Fruit fly (Drosophila melanogaster) whole organism, prepupa: Measurements from ENCODE around the gene Obp99b.

Experiments used
- Blimp-1 ChIP-seq: fragments of 200-800 bp; sonication (Bioruptor generic); optimal IDR thresholded peaks from 3 replicates; lab custom pipeline; 2017; ENCODE audit warnings: missing biosample characterization, missing genetic modification characterization, mild to moderate bottlenecking, moderate library complexity, missing genetic modification reagents
- CG10631 ChIP-seq: fragments of 200-800 bp; sonication (Bioruptor generic); optimal IDR thresholded peaks from 2 replicates; lab custom pipeline; 2016; ENCODE audit warnings: missing biosample characterization, missing genetic modification characterization
- CG10669 ChIP-seq: fragments of 200-800 bp; sonication (Bioruptor generic); optimal IDR thresholded peaks from 3 replicates; lab custom pipeline; 2018; ENCODE audit warnings: missing biosample characterization, mild to moderate bottlenecking, missing genetic modification characterization, moderate library complexity
- CG11294 ChIP-seq: fragments of 200-800 bp; sonication (Bioruptor generic); IDR thresholded peaks from 2 replicates; pipeline ENCODE4 v1.3.6; 2022; ENCODE audit warnings: missing biosample characterization, missing genetic modification characterization
- CG11762 ChIP-seq: fragments of 200-800 bp; sonication (Bioruptor generic); optimal IDR thresholded peaks from 3 replicates; lab custom pipeline; 2016; ENCODE audit warnings: missing biosample characterization, missing genetic modification characterization; ENCODE audit not compliant: insufficient read depth
- CG15336 ChIP-seq: fragments of 200-800 bp; sonication (Bioruptor generic); IDR thresholded peaks from 2 replicates; pipeline ENCODE4 v1.3.6; 2022; ENCODE audit warnings: missing biosample characterization, missing genetic modification characterization
- CG1621 ChIP-seq: fragments of 200-800 bp; sonication (Bioruptor generic); optimal IDR thresholded peaks from 3 replicates; lab custom pipeline; 2018; ENCODE audit warnings: missing biosample characterization, mild to moderate bottlenecking, missing genetic modification characterization
- CG16779 ChIP-seq: fragments of 200-800 bp; sonication (Bioruptor generic); optimal IDR thresholded peaks from 3 replicates; lab custom pipeline; 2017; ENCODE audit warnings: missing biosample characterization, mild to moderate bottlenecking, missing genetic modification characterization
- CG3032 ChIP-seq: fragments of 200-800 bp; optimal IDR thresholded peaks from 2 replicates; lab custom pipeline; 2019; ENCODE audit warnings: missing biosample characterization, mild to moderate bottlenecking, missing genetic modification characterization, moderate library complexity
- CG34406 ChIP-seq: fragments of 200-800 bp; sonication (Bioruptor generic); optimal IDR thresholded peaks from 3 replicates; lab custom pipeline; 2016; ENCODE audit warnings: missing biosample characterization, missing genetic modification characterization
- CG3919 ChIP-seq: fragments of 200-800 bp; sonication (Bioruptor generic); optimal IDR thresholded peaks from 3 replicates; lab custom pipeline; 2016; ENCODE audit warnings: missing biosample characterization, missing genetic modification characterization
- CG4318 ChIP-seq: fragments of 200-800 bp; sonication (Bioruptor generic); optimal IDR thresholded peaks from 3 replicates; lab custom pipeline; 2017; ENCODE audit warnings: missing biosample characterization, mild to moderate bottlenecking, missing genetic modification characterization
- CG6276 ChIP-seq: fragments of 200-800 bp; sonication (Bioruptor generic); optimal IDR thresholded peaks from 2 replicates; lab custom pipeline; 2017; ENCODE audit warnings: missing biosample characterization, mild to moderate bottlenecking, missing genetic modification characterization
- CG7368 ChIP-seq: fragments of 200-800 bp; sonication (Bioruptor generic); optimal IDR thresholded peaks from 3 replicates; lab custom pipeline; 2016; ENCODE audit warnings: missing biosample characterization, missing genetic modification characterization
- CG8119 ChIP-seq: fragments of 200-800 bp; sonication (Bioruptor generic); IDR thresholded peaks from 3 replicates; pipeline ENCODE4 v1.3.6; 2022; ENCODE audit warnings: missing biosample characterization, missing genetic modification characterization
- CG8319 ChIP-seq: fragments of 200-800 bp; sonication (Bioruptor generic); optimal IDR thresholded peaks from 3 replicates; lab custom pipeline; 2016; ENCODE audit warnings: missing biosample characterization, missing genetic modification characterization
- CG8632 ChIP-seq: fragments of 200-800 bp; sonication (Bioruptor generic); optimal IDR thresholded peaks from 3 replicates; lab custom pipeline; 2016; ENCODE audit warnings: missing biosample characterization, missing genetic modification characterization
- Eip78C ChIP-seq: fragments of 200-800 bp; sonication (Bioruptor generic); peaks from one replicate; lab custom pipeline; 2016; ENCODE audit warnings: missing biosample characterization, missing genetic modification characterization
- Ets21C ChIP-seq: fragments of 200-800 bp; sonication (Bioruptor generic); optimal IDR thresholded peaks from 3 replicates; lab custom pipeline; 2016; ENCODE audit warnings: missing biosample characterization, missing genetic modification characterization
- Ets96B ChIP-seq: fragments of 200-800 bp; optimal IDR thresholded peaks from 2 replicates; lab custom pipeline; 2019; ENCODE audit warnings: missing biosample characterization, mild to moderate bottlenecking, missing genetic modification characterization, moderate library complexity
- Gug ChIP-seq: fragments of 200-800 bp; sonication (Bioruptor generic); IDR thresholded peaks from 2 replicates; pipeline ENCODE4 v1.3.6; 2022; ENCODE audit warnings: missing biosample characterization, missing genetic modification characterization
- Hr38 ChIP-seq: sonication (Bioruptor generic); optimal IDR thresholded peaks from 2 replicates; lab custom pipeline; 2016; ENCODE audit warnings: missing biosample characterization, missing genetic modification characterization
- Hr39 ChIP-seq: fragments of 200-800 bp; sonication (Bioruptor generic); optimal IDR thresholded peaks from 2 replicates; lab custom pipeline; 2016; ENCODE audit warnings: missing biosample characterization, missing genetic modification characterization
- Lpt ChIP-seq: fragments of 200-800 bp; sonication (Bioruptor generic); optimal IDR thresholded peaks from 3 replicates; lab custom pipeline; 2016; ENCODE audit warnings: missing biosample characterization, missing genetic modification characterization
- OdsH ChIP-seq: fragments of 200-800 bp; sonication (Bioruptor generic); optimal IDR thresholded peaks from 3 replicates; lab custom pipeline; 2016; ENCODE audit warnings: missing biosample characterization, missing genetic modification characterization
- Sox102F ChIP-seq: fragments of 200-800 bp; sonication (Bioruptor generic); optimal IDR thresholded peaks from 2 replicates; lab custom pipeline; 2016; ENCODE audit warnings: missing biosample characterization, mild to moderate bottlenecking, missing genetic modification characterization
- Sox15 ChIP-seq: fragments of 200-800 bp; sonication (Bioruptor generic); optimal IDR thresholded peaks from 3 replicates; lab custom pipeline; 2016; ENCODE audit warnings: missing biosample characterization, missing genetic modification characterization
- achi ChIP-seq: fragments of 200-800 bp; sonication (Bioruptor generic); optimal IDR thresholded peaks from 3 replicates; lab custom pipeline; 2016; ENCODE audit warnings: missing biosample characterization, missing genetic modification characterization
- cyc ChIP-seq: fragments of 200-800 bp; sonication (Bioruptor generic); optimal IDR thresholded peaks from 3 replicates; lab custom pipeline; 2016; ENCODE audit warnings: missing biosample characterization, missing genetic modification characterization
- dac ChIP-seq: fragments of 200-800 bp; sonication (Bioruptor generic); optimal IDR thresholded peaks from 2 replicates; lab custom pipeline; 2017; ENCODE audit warnings: missing biosample characterization, mild to moderate bottlenecking, missing genetic modification characterization
- dsx ChIP-seq: fragments of 200-800 bp; optimal IDR thresholded peaks from 3 replicates; lab custom pipeline; 2019; ENCODE audit warnings: missing biosample characterization, mild to moderate bottlenecking, missing genetic modification characterization, moderate library complexity; ENCODE audit not compliant: poor library complexity, severe bottlenecking
- eg ChIP-seq: fragments of 200-800 bp; sonication (Bioruptor generic); IDR thresholded peaks from 3 replicates; pipeline ENCODE4 v1.3.6; 2022; ENCODE audit warnings: missing biosample characterization, missing genetic modification characterization
- esn ChIP-seq: fragments of 200-800 bp; sonication (Bioruptor generic); optimal IDR thresholded peaks from 2 replicates; lab custom pipeline; 2016; ENCODE audit warnings: missing biosample characterization, mild to moderate bottlenecking, missing genetic modification characterization, moderate library complexity
- fd59A ChIP-seq: fragments of 200-800 bp; sonication (Bioruptor generic); optimal IDR thresholded peaks from 2 replicates; lab custom pipeline; 2017; ENCODE audit warnings: missing biosample characterization, mild to moderate bottlenecking, missing genetic modification characterization, missing genetic modification reagents
- fkh ChIP-seq: fragments of 200-800 bp; sonication (Bioruptor generic); optimal IDR thresholded peaks from 3 replicates; lab custom pipeline; 2017; ENCODE audit warnings: missing biosample characterization, mild to moderate bottlenecking, missing genetic modification characterization, moderate library complexity
- lz ChIP-seq: fragments of 200-800 bp; sonication (Bioruptor generic); optimal IDR thresholded peaks from 3 replicates; lab custom pipeline; 2016; ENCODE audit warnings: missing biosample characterization, missing genetic modification characterization
- net ChIP-seq: fragments of 200-800 bp; sonication (Bioruptor generic); optimal IDR thresholded peaks from 3 replicates; lab custom pipeline; 2016; ENCODE audit warnings: missing biosample characterization, missing genetic modification characterization
- salr ChIP-seq, 2 experiments: fragments of 200-800 bp; sonication (Bioruptor generic); optimal IDR thresholded peaks; 3 replicates each; lab custom pipeline; 2016 to 2018; ENCODE audit warnings: missing biosample characterization in 2 of 2, missing genetic modification characterization in 2 of 2, mild to moderate bottlenecking in 1 of 2
- ss ChIP-seq, 2 experiments: fragments of 200-800 bp; sonication (Bioruptor generic); optimal IDR thresholded peaks; 2 replicates in 1 of 2; 3 replicates in 1 of 2; lab custom pipeline; 2017 to 2018; ENCODE audit warnings: mild to moderate bottlenecking in 2 of 2, missing biosample characterization in 2 of 2, missing genetic modification characterization in 2 of 2, moderate library complexity in 1 of 2
- vri ChIP-seq: fragments of 200-800 bp; sonication (Bioruptor generic); optimal IDR thresholded peaks from 3 replicates; lab custom pipeline; 2016; ENCODE audit warnings: missing biosample characterization, mild to moderate bottlenecking, missing genetic modification characterization

The Obp99b gene

DNA sequence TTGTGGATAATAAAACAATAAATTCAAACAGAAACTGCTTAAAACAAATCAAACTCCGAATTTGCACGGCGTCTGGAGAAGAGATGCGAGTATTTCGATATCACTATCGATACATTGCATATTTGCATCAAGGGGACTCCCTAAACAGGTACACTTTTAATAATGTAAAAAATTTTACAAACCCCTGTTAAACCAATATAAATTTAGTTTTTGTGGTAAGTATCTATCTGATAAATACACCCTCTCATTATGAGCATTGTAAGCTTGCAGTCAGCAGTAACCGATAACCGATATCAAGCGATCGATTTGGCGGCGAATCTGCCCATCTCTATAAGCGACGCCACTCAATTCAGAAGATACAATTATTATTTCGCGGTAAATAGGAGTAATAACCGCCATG is 41.4 kb downstream of the Obp99b start, which contains the start of the genes Bub3 and Cap-D2 (continued):
- peak; percentile 54; the same call in 1 of the 2 replicates for TF ChIP-seq CG15336 (GFP tag; lab: Robert Waterston, UW)
- TF ChIP-seq net (GFP tag; lab: Kevin White, UChicago) = peak; percentile 44
- peak; percentile 60 for TF ChIP-seq Gug (GFP tag; lab: Robert Waterston, UW)
- TF ChIP-seq CG10669 (GFP tag; lab: Kevin White, UChicago) = no peak
- peak; percentile 75 for TF ChIP-seq OdsH (GFP tag; lab: Kevin White, UChicago)
- TF ChIP-seq fkh = no peak
- TF ChIP-seq Lpt (GFP tag; lab: Kevin White, UChicago) = peak; percentile 54
- TF ChIP-seq dac (GFP tag; lab: Kevin White, UChicago) = no peak
- TF ChIP-seq eg (GFP tag; lab: Robert Waterston, UW) = peak; percentile 75; the same call in 2 of the 3 replicates
- peak; percentile 23 for TF ChIP-seq dsx (GFP tag; lab: Kevin White, UChicago)
- peak; percentile 74 for TF ChIP-seq lz (GFP tag; lab: Kevin White, UChicago)
- TF ChIP-seq CG4318 (GFP tag; lab: Kevin White, UChicago) = no peak
- no peak for TF ChIP-seq CG6276 (GFP tag; lab: Kevin White, UChicago)
- peak; percentile 13 for TF ChIP-seq CG8319 (GFP tag; lab: Kevin White, UChicago)
- peak; percentile 73 for TF ChIP-seq cyc (GFP tag; lab: Kevin White, UChicago)
- peak; percentile 84 for TF ChIP-seq Eip78C (GFP tag; lab: Kevin White, UChicago)
- TF ChIP-seq CG1621 = peak; percentile 41
- TF ChIP-seq CG8632 = peak; percentile 27
- no peak for TF ChIP-seq fd59A
- no peak for TF ChIP-seq salr (GFP tag; optimal IDR thresholded peaks at IDR 0.05; lab: Kevin White, UChicago)
- TF ChIP-seq CG11294 (GFP tag; lab: Robert Waterston, UW) = no peak; the same call in 1 of the 2 replicates
- TF ChIP-seq Sox15 = peak; percentile 48
- no peak for TF ChIP-seq Blimp-1 (GFP tag; lab: Kevin White, UChicago)
- peak; percentile 62 for TF ChIP-seq achi (GFP tag; lab: Kevin White, UChicago)
- no peak for TF ChIP-seq CG10631
- TF ChIP-seq CG7368 (GFP tag; lab: Kevin White, UChicago) = peak; percentile 31
- TF ChIP-seq CG8119 (GFP tag; lab: Robert Waterston, UW) = peak; percentile 47; the same call in 2 of the 3 replicates
- no peak for TF ChIP-seq Hr38 (GFP tag; lab: Kevin White, UChicago)

DNA sequence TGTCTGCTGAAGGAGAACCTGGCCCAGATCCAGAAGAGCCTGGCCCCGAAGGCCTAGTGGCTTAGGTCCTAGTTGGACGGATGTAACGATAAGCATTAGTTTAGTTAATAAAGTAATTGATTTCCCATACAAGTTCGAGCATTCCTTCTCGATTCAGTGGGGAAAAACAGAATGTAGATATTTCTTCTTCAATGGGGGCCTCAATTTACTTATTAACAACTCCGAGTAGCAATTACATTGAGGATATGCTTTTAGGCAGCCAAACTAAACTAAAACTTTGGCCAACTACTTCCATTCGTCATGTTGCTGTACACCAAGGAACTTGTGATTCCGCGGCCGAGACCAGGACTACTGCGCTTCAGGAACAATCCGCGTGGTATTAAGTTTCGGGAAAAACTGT is 44.5 kb downstream of the Obp99b start, which contains the start of gene ppk19:
Gene ppk19 (plus strand): TSS at position 301 of the 400 bp plus-strand sequence.
- no peak for TF ChIP-seq ss (GFP tag; optimal IDR thresholded peaks at IDR 0.05; lab: Kevin White, UChicago)
- TF ChIP-seq dsx (GFP tag; lab: Kevin White, UChicago) = no peak
- TF ChIP-seq dac (GFP tag; lab: Kevin White, UChicago) = no peak
- TF ChIP-seq CG11294 (GFP tag; lab: Robert Waterston, UW) = no peak
- TF ChIP-seq CG10631 = no peak
- TF ChIP-seq CG3032 (tag; lab: Kevin White, UChicago) = no peak
- no peak for TF ChIP-seq CG3919 (GFP tag; lab: Kevin White, UChicago)
- TF ChIP-seq vri (GFP tag; lab: Kevin White, UChicago) = no peak
- TF ChIP-seq CG1621 = no peak
- TF ChIP-seq Lpt (GFP tag; lab: Kevin White, UChicago) = no peak
- no peak for TF ChIP-seq esn (GFP tag; lab: Kevin White, UChicago)
- TF ChIP-seq CG11762 (GFP tag; lab: Kevin White, UChicago) = no peak
- no peak for TF ChIP-seq Sox102F (GFP tag; lab: Kevin White, UChicago)
- no peak for TF ChIP-seq CG34406
- no peak for TF ChIP-seq Hr39
- TF ChIP-seq CG16779 (tag; lab: Kevin White, UChicago) = no peak
- no peak for TF ChIP-seq Ets96B (tag; lab: Kevin White, UChicago)
- no peak for TF ChIP-seq Ets21C
- no peak for TF ChIP-seq CG15336 (GFP tag; lab: Robert Waterston, UW)
- TF ChIP-seq fd59A = no peak
